Worm (Caenorhabditis elegans) whole organism, L1 larva: ENCODE results near the gene T07E3.3.
A peak's percentile ranks its signal among the peaks of the same experiment; 100 is the strongest.

Experiments used
- C16A3.4 ChIP-seq: fragments of 150-350 bp; optimal IDR thresholded peaks from 2 replicates; lab custom pipeline; 2014; ENCODE audit warnings: missing biosample characterization, missing genetic modification characterization
- Y116A8C.19 ChIP-seq: sonication (generic microtip); optimal IDR thresholded peaks from 2 replicates; lab custom pipeline; 2016; ENCODE audit warnings: missing compliant biosample characterization, missing genetic modification characterization, borderline replicate concordance
- aha-1 ChIP-seq: fragments of 150-350 bp; optimal IDR thresholded peaks from 2 replicates; lab custom pipeline; 2014; ENCODE audit warnings: missing biosample characterization, missing genetic modification characterization
- alr-1 ChIP-seq: fragments of 200-800 bp; sonication (Bioruptor generic); optimal IDR thresholded peaks from 2 replicates; lab custom pipeline; 2018; ENCODE audit warnings: borderline replicate concordance, mild to moderate bottlenecking, missing genetic modification characterization, missing compliant biosample characterization
- aly-2 ChIP-seq: fragments of 150-350 bp; optimal IDR thresholded peaks from 2 replicates; lab custom pipeline; 2014; ENCODE audit warnings: missing biosample characterization, missing genetic modification characterization
- ama-1 ChIP-seq: fragments of 150-350 bp; optimal IDR thresholded peaks from 2 replicates; lab custom pipeline; 2014
- ceh-8 ChIP-seq: fragments of 200-800 bp; sonication (Bioruptor generic); optimal IDR thresholded peaks from 2 replicates; lab custom pipeline; 2018; ENCODE audit warnings: mild to moderate bottlenecking, missing genetic modification characterization, moderate library complexity, missing compliant biosample characterization
- ceh-82 ChIP-seq, 3 experiments: fragments of 150-350 bp in 1 of 3; sonication (generic microtip) in 2 of 3; optimal IDR thresholded peaks; 2 replicates each; lab custom pipeline; 2014 to 2017; ENCODE audit warnings: missing biosample characterization in 3 of 3, missing genetic modification characterization in 3 of 3
- ceh-90 ChIP-seq: sonication (generic microtip); optimal IDR thresholded peaks from 2 replicates; lab custom pipeline; 2016; ENCODE audit warnings: missing genetic modification characterization, missing compliant biosample characterization
- ces-1 ChIP-seq: fragments of 150-350 bp; optimal IDR thresholded peaks from 2 replicates; lab custom pipeline; 2014; ENCODE audit warnings: missing biosample characterization, missing genetic modification reagents, missing genetic modification characterization
- dpl-1 ChIP-seq, 3 experiments: fragments of 150-350 bp in 2 of 3; sonication (generic microtip) in 1 of 3; optimal IDR thresholded peaks; 2 replicates each; lab custom pipeline; 2014 to 2017; ENCODE audit warnings: missing biosample characterization in 3 of 3, missing genetic modification characterization in 3 of 3, missing genetic modification reagents in 3 of 3
- dsc-1 ChIP-seq: sonication (generic microtip); optimal IDR thresholded peaks from 2 replicates; lab custom pipeline; 2016; ENCODE audit warnings: mild to moderate bottlenecking, missing genetic modification characterization, missing compliant biosample characterization
- efl-3 ChIP-seq: fragments of 200-800 bp; sonication (Bioruptor generic); optimal IDR thresholded peaks from 2 replicates; lab custom pipeline; 2018; ENCODE audit warnings: mild to moderate bottlenecking, missing genetic modification characterization, missing compliant biosample characterization
- egl-13 ChIP-seq: sonication (generic microtip); optimal IDR thresholded peaks from 2 replicates; lab custom pipeline; 2016; ENCODE audit warnings: missing genotype, missing genetic modification reagents, missing genetic modification characterization, missing compliant biosample characterization
- egl-27 ChIP-seq, 2 experiments: fragments of 150-350 bp in 1 of 2; sonication (generic microtip); optimal IDR thresholded peaks; 3 replicates each; lab custom pipeline; 2017 to 2018; ENCODE audit warnings: missing biosample characterization in 2 of 2, missing genetic modification characterization in 2 of 2, missing genetic modification reagents in 2 of 2
- elt-3 ChIP-seq, 6 experiments: fragments of 150-350 bp in 1 of 6; sonication (generic microtip); optimal IDR thresholded peaks; 2 replicates each; lab custom pipeline; 2017 to 2018; ENCODE audit warnings: missing biosample characterization in 6 of 6, missing genetic modification characterization in 6 of 6, inconsistent platforms in 1 of 6
- ets-5 ChIP-seq: fragments of 200-800 bp; sonication (Bioruptor generic); IDR thresholded peaks from 2 replicates; pipeline ENCODE4 v1.3.6; 2022; ENCODE audit warnings: missing genetic modification characterization, missing compliant biosample characterization
- fkh-10 ChIP-seq: sonication (generic microtip); optimal IDR thresholded peaks from 2 replicates; lab custom pipeline; 2017; ENCODE audit warnings: missing biosample characterization, missing genetic modification reagents, missing genetic modification characterization
- fkh-4 ChIP-seq: sonication (generic microtip); optimal IDR thresholded peaks from 2 replicates; lab custom pipeline; 2016; ENCODE audit warnings: missing compliant biosample characterization, missing genetic modification characterization, borderline replicate concordance
- fkh-8 ChIP-seq: sonication (generic microtip); optimal IDR thresholded peaks from 2 replicates; lab custom pipeline; 2016; ENCODE audit warnings: mild to moderate bottlenecking, missing genetic modification characterization, missing compliant biosample characterization
- fos-1 ChIP-seq: fragments of 150-350 bp; optimal IDR thresholded peaks from 2 replicates; lab custom pipeline; 2014; ENCODE audit warnings: missing biosample characterization, missing genetic modification characterization
- grh-1 ChIP-seq: fragments of 200-800 bp; sonication (Bioruptor generic); IDR thresholded peaks from 2 replicates; pipeline ENCODE4 v1.3.6; 2022; ENCODE audit warnings: missing genetic modification reagents, missing genetic modification characterization, missing compliant biosample characterization
- hlh-4 ChIP-seq: sonication (generic microtip); optimal IDR thresholded peaks from 2 replicates; lab custom pipeline; 2016; ENCODE audit warnings: mild to moderate bottlenecking, missing genetic modification characterization, missing compliant biosample characterization
- irx-1 ChIP-seq: sonication (generic microtip); optimal IDR thresholded peaks from 2 replicates; lab custom pipeline; 2016; ENCODE audit warnings: missing genetic modification characterization, missing compliant biosample characterization
- isw-1 ChIP-seq: fragments of 200-800 bp; sonication (Bioruptor generic); IDR thresholded peaks from 2 replicates; pipeline ENCODE4 v1.3.6; 2022; ENCODE audit warnings: missing genetic modification characterization, missing compliant biosample characterization
- jun-1 ChIP-seq: fragments of 150-350 bp; optimal IDR thresholded peaks from 2 replicates; lab custom pipeline; 2014; ENCODE audit warnings: missing biosample characterization, missing genetic modification reagents, missing genetic modification characterization
- lir-3 ChIP-seq: sonication (generic microtip); optimal IDR thresholded peaks from 2 replicates; lab custom pipeline; 2016; ENCODE audit warnings: mild to moderate bottlenecking, missing genetic modification characterization, moderate library complexity, missing compliant biosample characterization; ENCODE audit not compliant: poor library complexity
- lsy-2 ChIP-seq, 2 experiments: fragments of 150-350 bp; optimal IDR thresholded peaks; 2 replicates each; lab custom pipeline; 2014; ENCODE audit warnings: missing biosample characterization in 2 of 2, missing genetic modification characterization in 2 of 2
- mdl-1 ChIP-seq, 2 experiments: fragments of 150-350 bp; optimal IDR thresholded peaks; 2 replicates each; lab custom pipeline; 2014 to 2017; ENCODE audit warnings: missing biosample characterization in 2 of 2, missing genetic modification characterization in 2 of 2, inconsistent platforms in 1 of 2
- mep-1 ChIP-seq: fragments of 150-350 bp; optimal IDR thresholded peaks from 2 replicates; lab custom pipeline; 2014; ENCODE audit warnings: missing biosample characterization, missing genetic modification characterization
- nhr-11 ChIP-seq: fragments of 150-350 bp; optimal IDR thresholded peaks from 2 replicates; lab custom pipeline; 2014; ENCODE audit warnings: missing biosample characterization, missing genetic modification characterization
- nhr-19 ChIP-seq: fragments of 200-800 bp; sonication (Bioruptor generic); conservative IDR thresholded peaks from 2 replicates; pipeline ENCODE4 v1.3.6; 2022; ENCODE audit warnings: missing genetic modification characterization, missing compliant biosample characterization
- nhr-20 ChIP-seq: sonication (generic microtip); optimal IDR thresholded peaks from 2 replicates; lab custom pipeline; 2016; ENCODE audit warnings: mild to moderate bottlenecking, missing genetic modification characterization, missing compliant biosample characterization
- nhr-28 ChIP-seq: fragments of 150-350 bp; optimal IDR thresholded peaks from 2 replicates; lab custom pipeline; 2014; ENCODE audit warnings: missing biosample characterization, missing genetic modification characterization
- nhr-47 ChIP-seq: sonication (generic microtip); optimal IDR thresholded peaks from 2 replicates; lab custom pipeline; 2016; ENCODE audit warnings: mild to moderate bottlenecking, missing genetic modification characterization, moderate library complexity, missing compliant biosample characterization
- nhr-71 ChIP-seq: sonication (generic microtip); optimal IDR thresholded peaks from 2 replicates; lab custom pipeline; 2016; ENCODE audit warnings: mild to moderate bottlenecking, missing genetic modification characterization, moderate library complexity, missing compliant biosample characterization
- nhr-76 ChIP-seq: sonication (generic microtip); optimal IDR thresholded peaks from 2 replicates; lab custom pipeline; 2017; ENCODE audit warnings: missing biosample characterization, missing genetic modification characterization
- nhr-77 ChIP-seq: fragments of 150-350 bp; optimal IDR thresholded peaks from 2 replicates; lab custom pipeline; 2014; ENCODE audit warnings: missing biosample characterization, missing genetic modification characterization
- nhr-84 ChIP-seq: sonication (generic microtip); optimal IDR thresholded peaks from 2 replicates; lab custom pipeline; 2017; ENCODE audit warnings: missing biosample characterization, missing genetic modification characterization
- nhr-85 ChIP-seq: sonication (generic microtip); peaks from one replicate; lab custom pipeline; 2016; ENCODE audit warnings: missing genetic modification characterization, inconsistent platforms, missing compliant biosample characterization
- nhr-90 ChIP-seq: sonication (generic microtip); optimal IDR thresholded peaks from 2 replicates; lab custom pipeline; 2016; ENCODE audit warnings: mild to moderate bottlenecking, missing genetic modification characterization, missing compliant biosample characterization; ENCODE audit not compliant: poor library complexity
- skn-1 ChIP-seq: fragments of 150-350 bp; optimal IDR thresholded peaks from 2 replicates; lab custom pipeline; 2014; ENCODE audit warnings: missing biosample characterization, missing genetic modification characterization
- snpc-4 ChIP-seq: fragments of 150-350 bp; optimal IDR thresholded peaks from 2 replicates; lab custom pipeline; 2014; ENCODE audit warnings: missing biosample characterization, missing genetic modification characterization
- snu-23 ChIP-seq: sonication (generic microtip); optimal IDR thresholded peaks from 2 replicates; lab custom pipeline; 2016; ENCODE audit warnings: missing genetic modification characterization, missing compliant biosample characterization
- sox-4 ChIP-seq: sonication (generic microtip); optimal IDR thresholded peaks from 2 replicates; lab custom pipeline; 2016; ENCODE audit warnings: missing genetic modification characterization, missing compliant biosample characterization
- sptf-1 ChIP-seq: fragments of 150-350 bp; optimal IDR thresholded peaks from 2 replicates; lab custom pipeline; 2014; ENCODE audit warnings: missing biosample characterization, missing genetic modification characterization
- sup-37 ChIP-seq: fragments of 200-800 bp; sonication (Bioruptor generic); optimal IDR thresholded peaks from 2 replicates; lab custom pipeline; 2018; ENCODE audit warnings: mild to moderate bottlenecking, missing genetic modification characterization, missing compliant biosample characterization
- swsn-7 ChIP-seq: sonication (generic microtip); optimal IDR thresholded peaks from 2 replicates; lab custom pipeline; 2016; ENCODE audit warnings: missing genetic modification characterization, missing compliant biosample characterization
- unc-130 ChIP-seq: fragments of 150-350 bp; optimal IDR thresholded peaks from 2 replicates; lab custom pipeline; 2017; ENCODE audit warnings: missing biosample characterization, missing genetic modification characterization, inconsistent platforms
- unc-30 ChIP-seq: sonication (generic microtip); optimal IDR thresholded peaks from 2 replicates; lab custom pipeline; 2017; ENCODE audit warnings: missing biosample characterization, missing genetic modification characterization
- unc-62 ChIP-seq: fragments of 150-350 bp; optimal IDR thresholded peaks from 2 replicates; lab custom pipeline; 2014; ENCODE audit warnings: missing biosample characterization, missing genetic modification reagents, missing genetic modification characterization
- unc-98 ChIP-seq: fragments of 200-800 bp; sonication (Bioruptor generic); IDR thresholded peaks from 2 replicates; pipeline ENCODE4 v1.3.6; 2022; ENCODE audit warnings: missing genetic modification characterization, missing compliant biosample characterization
- vab-15 ChIP-seq: sonication (generic microtip); optimal IDR thresholded peaks from 2 replicates; lab custom pipeline; 2017; ENCODE audit warnings: missing genotype, mild to moderate bottlenecking, missing genetic modification characterization, missing compliant biosample characterization
- xbp-1 ChIP-seq: sonication (generic microtip); optimal IDR thresholded peaks from 2 replicates; lab custom pipeline; 2016; ENCODE audit warnings: missing genetic modification characterization, missing compliant biosample characterization
- zag-1 ChIP-seq: fragments of 150-350 bp; optimal IDR thresholded peaks from 2 replicates; lab custom pipeline; 2014; ENCODE audit warnings: missing biosample characterization, missing genetic modification characterization

The T07E3.3 gene

DNA sequence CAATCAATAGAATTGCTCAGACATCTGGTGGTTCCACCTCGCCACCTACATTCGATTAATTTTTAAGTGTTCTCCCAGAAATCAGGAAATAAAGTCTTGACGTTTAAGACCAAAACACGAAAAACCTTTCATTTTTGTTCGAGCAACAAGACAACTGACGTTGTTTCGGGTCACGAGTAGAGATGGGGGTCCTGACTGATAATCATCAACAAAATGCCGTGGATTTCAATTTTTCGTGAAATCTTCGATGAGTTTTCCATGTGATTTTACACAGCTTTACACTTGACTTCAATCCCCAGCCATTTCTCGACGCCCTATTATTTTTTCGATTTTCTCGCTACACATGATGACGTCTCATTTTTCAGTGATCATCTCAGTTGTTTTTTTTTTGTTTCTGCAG is 32.6 kb upstream of the T07E3.3 start:
- no peak for TF ChIP-seq elt-3 (tag; optimal IDR thresholded peaks at IDR 0.05; lab: Kevin White, UChicago)
- TF ChIP-seq swsn-7 (tag; lab: Kevin White, UChicago): peak; percentile 8
- TF ChIP-seq egl-27 (tag; optimal IDR thresholded peaks at IDR 0.05; lab: Kevin White, UChicago): no peak
- no peak for TF ChIP-seq snpc-4 (tag; lab: Kevin White, UChicago)
- no peak for TF ChIP-seq lir-3 (tag; lab: Kevin White, UChicago)
- TF ChIP-seq fkh-10 (GFP tag; lab: Kevin White, UChicago): no peak
- peak in 1 of 2 experiments; percentile 35 for TF ChIP-seq mdl-1 (tag; optimal IDR thresholded peaks at IDR 0.05; lab: Kevin White, UChicago)
- TF ChIP-seq irx-1 (tag; lab: Kevin White, UChicago): no peak
- peak; percentile 47 to 62 for TF ChIP-seq lsy-2 (tag; optimal IDR thresholded peaks at IDR 0.05; lab: Kevin White, UChicago)
- TF ChIP-seq skn-1 (tag; lab: Kevin White, UChicago): no peak
- TF ChIP-seq nhr-11 (tag; lab: Kevin White, UChicago): no peak
- no peak for TF ChIP-seq vab-15 (tag; lab: Kevin White, UChicago)
- TF ChIP-seq nhr-85: no peak
- TF ChIP-seq hlh-4 (tag; lab: Kevin White, UChicago): no peak
- TF ChIP-seq fkh-4 (tag; lab: Kevin White, UChicago): no peak
- TF ChIP-seq isw-1: no peak
- no peak for TF ChIP-seq jun-1
- TF ChIP-seq sptf-1 (tag; lab: Kevin White, UChicago): no peak
- no peak for TF ChIP-seq ama-1
- no peak for TF ChIP-seq nhr-90 (tag; lab: Kevin White, UChicago)
- peak; percentile 59 for TF ChIP-seq snu-23 (GFP tag; lab: Kevin White, UChicago)
- no peak for TF ChIP-seq mep-1 (tag; lab: Kevin White, UChicago)
- TF ChIP-seq nhr-76 (tag; lab: Kevin White, UChicago): no peak
- TF ChIP-seq Y116A8C.19 (tag; lab: Kevin White, UChicago): no peak
- TF ChIP-seq C16A3.4 (tag; lab: Kevin White, UChicago): no peak
- no peak for TF ChIP-seq efl-3 (GFP tag; lab: Kevin White, UChicago)
- no peak for TF ChIP-seq dsc-1 (tag; lab: Kevin White, UChicago)
- peak; percentile 95 for TF ChIP-seq nhr-71
- TF ChIP-seq sup-37 (GFP tag; lab: Kevin White, UChicago): no peak
- peak; percentile 20 for TF ChIP-seq xbp-1 (tag; lab: Kevin White, UChicago)
- no peak for TF ChIP-seq dpl-1 (GFP tag; optimal IDR thresholded peaks at IDR 0.05; lab: Kevin White, UChicago)
- peak; percentile 9 for TF ChIP-seq nhr-47
- no peak for TF ChIP-seq nhr-77 (tag; lab: Kevin White, UChicago)
- no peak for TF ChIP-seq unc-98 (GFP tag; lab: Robert Waterston, UW)
- no peak for TF ChIP-seq aha-1 (tag; lab: Kevin White, UChicago)
- no peak for TF ChIP-seq fos-1
- TF ChIP-seq nhr-84 (tag; lab: Kevin White, UChicago): no peak
- TF ChIP-seq nhr-19: peak; percentile 72
- no peak for TF ChIP-seq ets-5 (GFP tag; lab: Robert Waterston, UW)
- no peak for TF ChIP-seq ceh-8 (GFP tag; lab: Kevin White, UChicago)
- TF ChIP-seq nhr-20 (tag; lab: Kevin White, UChicago): peak; percentile 16
- no peak for TF ChIP-seq ceh-90 (tag; lab: Kevin White, UChicago)
- no peak for TF ChIP-seq aly-2 (tag; lab: Kevin White, UChicago)
- no peak for TF ChIP-seq unc-62 (GFP tag; lab: Kevin White, UChicago)
- TF ChIP-seq ceh-82 (tag; optimal IDR thresholded peaks at IDR 0.05; lab: Kevin White, UChicago): no peak
- no peak for TF ChIP-seq unc-30
- TF ChIP-seq unc-130 (tag; lab: Kevin White, UChicago): peak; percentile 80
- TF ChIP-seq ces-1 (GFP tag; lab: Kevin White, UChicago): no peak
- TF ChIP-seq fkh-8: peak; percentile 48
- no peak for TF ChIP-seq sox-4
- TF ChIP-seq nhr-28 (tag; lab: Kevin White, UChicago): no peak
- TF ChIP-seq alr-1 (tag; lab: Kevin White, UChicago): no peak
- TF ChIP-seq grh-1 (GFP tag; lab: Robert Waterston, UW): no peak
- no peak for TF ChIP-seq egl-13 (tag; lab: Kevin White, UChicago)
- no peak for TF ChIP-seq zag-1 (tag; lab: Kevin White, UChicago)
